Fruit fly (Drosophila melanogaster): ENCODE data around the gene ogre.

ogre gene

dm6 chrX:6998492-6998852, 7.4 kb upstream of the ogre start, which contains the start of gene Inx2 (continued):
- peak; percentile 22; the same call in 1 of the 3 replicates for TF ChIP-seq row (GFP tag; IDR thresholded peaks at IDR 0.05)
- TF ChIP-seq gro (GFP tag; optimal IDR thresholded peaks at IDR 0.05) = peak; percentile 52
- no peak for TF ChIP-seq disco-r (GFP tag; optimal IDR thresholded peaks at IDR 0.05)
- TF ChIP-seq CG17568 (GFP tag; optimal IDR thresholded peaks at IDR 0.05) = no peak
- TF ChIP-seq BEAF-32 (GFP tag; optimal IDR thresholded peaks at IDR 0.05) = no peak
- peak in 1 of 3 experiments; percentile 47 for TF ChIP-seq Stat92E (GFP tag; optimal IDR thresholded peaks at IDR 0.05)
- peak; percentile 23 for TF ChIP-seq pb (GFP tag; optimal IDR thresholded peaks at IDR 0.05)
- peak; percentile 34; the same call in 1 of the 2 replicates for TF ChIP-seq Xrp1 (GFP tag; IDR thresholded peaks at IDR 0.05)
- 0 out of 2 replicates have a peak, but pooled peaks have one; percentile 9 for TF ChIP-seq CG32767 (GFP tag; IDR thresholded peaks at IDR 0.05)
- peak; percentile 31; the same call in 1 of the 2 replicates for TF ChIP-seq E2f2 (GFP tag; IDR thresholded peaks at IDR 0.05)
- TF ChIP-seq repo (GFP tag; optimal IDR thresholded peaks at IDR 0.05) = no peak
- TF ChIP-seq CG13123 (GFP tag; optimal IDR thresholded peaks at IDR 0.05) = no peak
- TF ChIP-seq CG6791 (GFP tag; IDR thresholded peaks at IDR 0.05; ENCODE audit: partially characterized antibody) = no peak; the same call in 2 of the 3 replicates
- no peak for TF ChIP-seq esg (GFP tag; conservative IDR thresholded peaks at IDR 0.05)
- TF ChIP-seq Mes4 (GFP tag; optimal IDR thresholded peaks at IDR 0.05) = peak; percentile 1
- 0 out of 2 replicates have a peak, but pooled peaks have one; percentile 58 for TF ChIP-seq sna (GFP tag; IDR thresholded peaks at IDR 0.05; ENCODE audit: partially characterized antibody)
- peak; percentile 58 for TF ChIP-seq sens (GFP tag)
- no peak for TF ChIP-seq fd64A (GFP tag; optimal IDR thresholded peaks at IDR 0.05)
- TF ChIP-seq caup (GFP tag; optimal IDR thresholded peaks at IDR 0.05; ENCODE audit: severe bottlenecking) = peak; percentile 68
- TF ChIP-seq CG6654 (GFP tag; optimal IDR thresholded peaks at IDR 0.05) = no peak
- peak; percentile 75 for TF ChIP-seq CG13894 (tag; optimal IDR thresholded peaks at IDR 0.05)
- TF ChIP-seq inv (GFP tag; IDR thresholded peaks at IDR 0.05; ENCODE audit: partially characterized antibody) = 0 out of 2 replicates have a peak, but pooled peaks have one; percentile 12
- peak; percentile 44 for TF ChIP-seq nerfin-1 (tag; optimal IDR thresholded peaks at IDR 0.05)
- TF ChIP-seq chm (GFP tag; IDR thresholded peaks at IDR 0.05) = peak; percentile 82
- TF ChIP-seq CG17328 (GFP tag; IDR thresholded peaks at IDR 0.05) = peak; percentile 34; the same call in 1 of the 2 replicates
- TF ChIP-seq CG2199 (GFP tag; IDR thresholded peaks at IDR 0.05) = peak; percentile 79
- no peak for TF ChIP-seq CG7372 (GFP tag; IDR thresholded peaks at IDR 0.05)
- TF ChIP-seq crol (GFP tag; IDR thresholded peaks at IDR 0.05) = peak; percentile 99
- peak; percentile 99 for TF ChIP-seq Jarid2 (GFP tag; optimal IDR thresholded peaks at IDR 0.05)
- no peak; the same call in 3 of the 4 replicates for TF ChIP-seq Gug (GFP tag; IDR thresholded peaks at IDR 0.05)
- TF ChIP-seq kni (GFP tag; optimal IDR thresholded peaks at IDR 0.05) = peak; percentile 65
- 0 out of 2 replicates have a peak, but pooled peaks have one; percentile 26 for TF ChIP-seq ato (GFP tag; IDR thresholded peaks at IDR 0.05; ENCODE audit: partially characterized antibody)
- no peak for TF ChIP-seq CG30431 (GFP tag; optimal IDR thresholded peaks at IDR 0.05)
- peak; percentile 10 for TF ChIP-seq gsb-n (tag; optimal IDR thresholded peaks at IDR 0.05)
- TF ChIP-seq HmgZ (tag; optimal IDR thresholded peaks at IDR 0.05) = peak; percentile 74
- peak; percentile 2 for TF ChIP-seq CG11504 (tag; optimal IDR thresholded peaks at IDR 0.05)
- no peak for TF ChIP-seq Hand (GFP tag; optimal IDR thresholded peaks at IDR 0.05)
- TF ChIP-seq CG12299 (tag; optimal IDR thresholded peaks at IDR 0.05) = no peak
- TF ChIP-seq Ets65A (GFP tag) = no peak
- peak; percentile 71; the same call in 2 of the 3 replicates for TF ChIP-seq CG34422 (GFP tag; IDR thresholded peaks at IDR 0.05)
- TF ChIP-seq sug (tag; optimal IDR thresholded peaks at IDR 0.05) = peak; percentile 88
- peak; percentile 62; the same call in 1 of the 2 replicates for TF ChIP-seq seq (GFP tag; IDR thresholded peaks at IDR 0.05)
- TF ChIP-seq vvl (GFP tag; IDR thresholded peaks at IDR 0.05) = peak; percentile 58; the same call in 1 of the 2 replicates
- TF ChIP-seq CG4404 (GFP tag; IDR thresholded peaks at IDR 0.05) = no peak
- TF ChIP-seq dimm (GFP tag; IDR thresholded peaks at IDR 0.05) = no peak
- no peak for TF ChIP-seq CG4730 (GFP tag; IDR thresholded peaks at IDR 0.05)
- no peak for TF ChIP-seq cg (GFP tag; optimal IDR thresholded peaks at IDR 0.05)
- TF ChIP-seq Antp (GFP tag; optimal IDR thresholded peaks at IDR 0.05) = peak; percentile 13
- TF ChIP-seq HmgD (GFP tag; optimal IDR thresholded peaks at IDR 0.05) = peak; percentile 73
- peak; percentile 71; the same call in 1 of the 2 replicates for TF ChIP-seq CG42726 (GFP tag; IDR thresholded peaks at IDR 0.05; ENCODE audit: partially characterized antibody)

Measured in whole organism, embryonic.